Fruit fly (Drosophila melanogaster) whole organism, wandering third instar larva: Measurements from ENCODE around the gene beta'COP.
A peak's percentile ranks its signal among the peaks of the same experiment; 100 is the strongest.

ENCODE experiments used
- Abd-B ChIP-seq: fragments of >200 bp; optimal IDR thresholded peaks from 2 replicates; lab custom pipeline; 2017; ENCODE audit warnings: missing biosample characterization, missing genetic modification characterization
- CG32264 ChIP-seq: fragments of 200-800 bp; sonication (Bioruptor generic); optimal IDR thresholded peaks from 2 replicates; lab custom pipeline; 2016; ENCODE audit warnings: missing biosample characterization, missing genetic modification characterization
- CG9705 ChIP-seq: fragments of 200-800 bp; sonication (Bioruptor generic); optimal IDR thresholded peaks from 2 replicates; lab custom pipeline; 2018; ENCODE audit warnings: missing biosample characterization, mild to moderate bottlenecking, missing genetic modification characterization
- CrebA ChIP-seq: fragments of 200-800 bp; sonication (Bioruptor generic); optimal IDR thresholded peaks from 2 replicates; lab custom pipeline; 2016; ENCODE audit warnings: missing biosample characterization, mild to moderate bottlenecking, missing genetic modification characterization, borderline replicate concordance
- Dfd ChIP-seq: fragments of >200 bp; optimal IDR thresholded peaks from 2 replicates; lab custom pipeline; 2017; ENCODE audit warnings: missing biosample characterization, missing genetic modification characterization
- Dif ChIP-seq: fragments of 200-275, 200-300 bp; sonication (Bioruptor generic); optimal IDR thresholded peaks from 2 replicates; lab custom pipeline; 2018; ENCODE audit warnings: missing biosample characterization, missing genetic modification characterization; ENCODE audit not compliant: partially characterized antibody
- GATAd ChIP-seq: sonication (Bioruptor generic); optimal IDR thresholded peaks from 2 replicates; lab custom pipeline; 2016; ENCODE audit warnings: missing biosample characterization, missing genetic modification characterization
- HLH106 ChIP-seq: fragments of 200-800 bp; optimal IDR thresholded peaks from 3 replicates; lab custom pipeline; 2019; ENCODE audit warnings: missing biosample characterization, mild to moderate bottlenecking, missing genetic modification characterization, moderate library complexity
- Hnf4 ChIP-seq: fragments of 200-800 bp; sonication (Bioruptor generic); optimal IDR thresholded peaks from 2 replicates; lab custom pipeline; 2016; ENCODE audit warnings: missing biosample characterization, mild to moderate bottlenecking, missing genetic modification characterization
- Hr78 ChIP-seq: fragments of >200 bp; optimal IDR thresholded peaks from 2 replicates; lab custom pipeline; 2017; ENCODE audit warnings: missing biosample characterization, missing genetic modification characterization
- Hr83 ChIP-seq: fragments of 200-300 bp; sonication (Bioruptor generic); optimal IDR thresholded peaks from 2 replicates; lab custom pipeline; 2016; ENCODE audit warnings: missing biosample characterization, mild to moderate bottlenecking, missing genetic modification characterization, moderate library complexity; ENCODE audit not compliant: poor library complexity, severe bottlenecking
- Jra ChIP-seq: sonication (Bioruptor generic); optimal IDR thresholded peaks from 2 replicates; lab custom pipeline; 2016; ENCODE audit warnings: missing biosample characterization, missing genetic modification characterization
- Mio ChIP-seq: sonication (Bioruptor generic); optimal IDR thresholded peaks from 2 replicates; lab custom pipeline; 2016; ENCODE audit warnings: missing biosample characterization, missing genetic modification characterization
- Myc ChIP-seq: fragments of >200 bp; optimal IDR thresholded peaks from 2 replicates; lab custom pipeline; 2017
- N ChIP-seq: fragments of >200 bp; optimal IDR thresholded peaks from 2 replicates; lab custom pipeline; 2018; ENCODE audit warnings: missing biosample characterization, missing external identifiers, missing genetic modification characterization
- OdsH ChIP-seq: fragments of 200-800 bp; sonication (Bioruptor generic); optimal IDR thresholded peaks from 2 replicates; lab custom pipeline; 2016; ENCODE audit warnings: missing biosample characterization, mild to moderate bottlenecking, missing genetic modification characterization
- Rel ChIP-seq, 2 experiments: fragments of 200-800 bp; sonication (Bioruptor generic) in 1 of 2; optimal IDR thresholded peaks; 2 replicates in 1 of 2; 3 replicates in 1 of 2; lab custom pipeline; 2016 to 2019; ENCODE audit warnings: mild to moderate bottlenecking in 2 of 2, missing biosample characterization in 2 of 2, missing genetic modification characterization in 2 of 2, moderate library complexity in 1 of 2
- Sp1 ChIP-seq: fragments of 200-800 bp; sonication (Bioruptor generic); optimal IDR thresholded peaks from 3 replicates; lab custom pipeline; 2019; ENCODE audit warnings: missing biosample characterization, mild to moderate bottlenecking, missing genetic modification characterization, moderate library complexity
- Vsx2 ChIP-seq: fragments of 200-300, 225-300 bp; sonication (Bioruptor generic); optimal IDR thresholded peaks from 2 replicates; lab custom pipeline; 2018; ENCODE audit warnings: missing biosample characterization, missing genetic modification characterization; ENCODE audit not compliant: partially characterized antibody
- br ChIP-seq: fragments of 200-800 bp; sonication (Bioruptor generic); optimal IDR thresholded peaks from 2 replicates; lab custom pipeline; 2016; ENCODE audit warnings: missing biosample characterization, missing genetic modification characterization
- brk ChIP-seq: fragments of 200-800 bp; sonication (Bioruptor generic); optimal IDR thresholded peaks from 2 replicates; lab custom pipeline; 2016; ENCODE audit warnings: missing biosample characterization, mild to moderate bottlenecking, missing genetic modification characterization
- dl ChIP-seq, 2 experiments: fragments of 175-275, 200-275 bp in 1 of 2; fragments of 200-275 bp in 1 of 2; sonication (Bioruptor generic); optimal IDR thresholded peaks; lab custom pipeline; 2018; ENCODE audit warnings: mild to moderate bottlenecking in 2 of 2, missing biosample characterization in 2 of 2, missing genetic modification characterization in 2 of 2, moderate library complexity in 2 of 2; ENCODE audit not compliant: partially characterized antibody in 2 of 2, insufficient read depth in 1 of 2
- dmrt93B ChIP-seq: fragments of 200-800 bp; sonication (Bioruptor generic); optimal IDR thresholded peaks from 2 replicates; lab custom pipeline; 2018; ENCODE audit warnings: missing biosample characterization, mild to moderate bottlenecking, missing genetic modification characterization
- dsf ChIP-seq: sonication (Bioruptor generic); optimal IDR thresholded peaks from 2 replicates; lab custom pipeline; 2016; ENCODE audit warnings: missing biosample characterization, missing genetic modification characterization, borderline replicate concordance
- ey ChIP-seq: fragments of 200-800 bp; sonication (Bioruptor generic); optimal IDR thresholded peaks from 2 replicates; lab custom pipeline; 2016; ENCODE audit warnings: missing biosample characterization, missing genetic modification characterization
- foxo ChIP-seq, 2 experiments: fragments of 200-800 bp; sonication (Bioruptor generic); optimal IDR thresholded peaks; 2 replicates in 1 of 2; 3 replicates in 1 of 2; lab custom pipeline; 2016 to 2017; ENCODE audit warnings: missing biosample characterization in 2 of 2, missing genetic modification characterization in 2 of 2
- fru ChIP-seq: fragments of 200-800 bp; sonication (Bioruptor generic); optimal IDR thresholded peaks from 3 replicates; lab custom pipeline; 2016; ENCODE audit warnings: missing biosample characterization, mild to moderate bottlenecking, missing genetic modification characterization
- h ChIP-seq: fragments of 200-800 bp; sonication (Bioruptor generic); optimal IDR thresholded peaks from 3 replicates; lab custom pipeline; 2016; ENCODE audit warnings: missing biosample characterization, mild to moderate bottlenecking, missing genetic modification characterization
- jim ChIP-seq: fragments of 175-275, 200-325 bp; sonication (Bioruptor generic); optimal IDR thresholded peaks from 2 replicates; lab custom pipeline; 2016; ENCODE audit warnings: missing biosample characterization, mild to moderate bottlenecking, missing genetic modification characterization
- lola ChIP-seq: fragments of >200 bp; optimal IDR thresholded peaks from 2 replicates; lab custom pipeline; 2017; ENCODE audit warnings: missing biosample characterization, missing genetic modification characterization
- psq ChIP-seq: fragments of 200-800 bp; sonication (Bioruptor generic); optimal IDR thresholded peaks from 3 replicates; lab custom pipeline; 2017; ENCODE audit warnings: missing biosample characterization, mild to moderate bottlenecking, missing genetic modification characterization, moderate library complexity
- rgr ChIP-seq: fragments of 200-800 bp; sonication (Bioruptor generic); optimal IDR thresholded peaks from 3 replicates; lab custom pipeline; 2016; ENCODE audit warnings: missing biosample characterization, mild to moderate bottlenecking, missing genetic modification characterization
- sage ChIP-seq: fragments of 200-800 bp; sonication (Bioruptor generic); optimal IDR thresholded peaks from 2 replicates; lab custom pipeline; 2016; ENCODE audit warnings: missing biosample characterization, mild to moderate bottlenecking, missing genetic modification characterization
- sv ChIP-seq: fragments of 200-800 bp; sonication (Bioruptor generic); optimal IDR thresholded peaks from 3 replicates; lab custom pipeline; 2016; ENCODE audit warnings: missing biosample characterization, missing genetic modification characterization
- tai ChIP-seq: sonication (Bioruptor generic); optimal IDR thresholded peaks from 2 replicates; lab custom pipeline; 2016; ENCODE audit warnings: missing biosample characterization, missing genetic modification characterization
- usp ChIP-seq: fragments of >200 bp; optimal IDR thresholded peaks from 2 replicates; lab custom pipeline; 2017; ENCODE audit warnings: missing biosample characterization, missing genetic modification characterization
- woc ChIP-seq: sonication (Bioruptor generic); optimal IDR thresholded peaks from 2 replicates; lab custom pipeline; 2016; ENCODE audit warnings: missing biosample characterization, mild to moderate bottlenecking, missing genetic modification characterization

The beta'COP gene

dm6 chr2L:13368940-13369339, 9.8 kb upstream of the beta'COP start, which contains the start of gene CG31855 (continued):
- TF ChIP-seq br (GFP tag; lab: Kevin White, UChicago): peak; percentile 83
- TF ChIP-seq Dif (GFP tag; lab: Kevin White, UChicago): no peak
- TF ChIP-seq h: peak; percentile 89
- peak; percentile 68 for TF ChIP-seq CG9705 (GFP tag; lab: Kevin White, UChicago)
- TF ChIP-seq woc (GFP tag; lab: Kevin White, UChicago): peak; percentile 84
- TF ChIP-seq GATAd (GFP tag; lab: Kevin White, UChicago): peak; percentile 67

dm6 chr2L:13370762-13371161, 7.9 kb upstream of the beta'COP start, which contains the start of gene ND-B22:
ND-B22 (minus strand) TSS chr2L:13371110.
- TF ChIP-seq Abd-B (no peak), h (peak; percentile 69), psq (GFP tag; lab: Kevin White, UChicago) (peak; percentile 29), OdsH (GFP tag; lab: Kevin White, UChicago) (peak; percentile 28), Sp1 (peak; percentile 28), tai (GFP tag; lab: Kevin White, UChicago) (no peak), Jra (peak; percentile 47), Hr83 (GFP tag; lab: Kevin White, UChicago) (peak; percentile 86), foxo (GFP tag; optimal IDR thresholded peaks at IDR 0.05; lab: Kevin White, UChicago) (peak in 1 of 2 experiments; percentile 65), lola (GFP tag; lab: Kevin White, UChicago) (no peak), HLH106 (tag; lab: Kevin White, UChicago) (peak; percentile 46), Hnf4 (GFP tag; lab: Kevin White, UChicago) (peak; percentile 80), dl (GFP tag; optimal IDR thresholded peaks at IDR 0.05; lab: Kevin White, UChicago; ENCODE audit: insufficient read depth in 1 of 2, partially characterized antibody in 2 of 2) (no peak), Myc (no peak), jim (GFP tag; lab: Kevin White, UChicago) (no peak), sv (GFP tag; lab: Kevin White, UChicago) (peak; percentile 26), dsf (GFP tag; lab: Kevin White, UChicago) (peak; percentile 19), GATAd (GFP tag; lab: Kevin White, UChicago) (peak; percentile 16), rgr (GFP tag; lab: Kevin White, UChicago) (peak; percentile 75), fru (peak; percentile 30), ey (GFP tag; lab: Kevin White, UChicago) (peak; percentile 23), CrebA (GFP tag; lab: Kevin White, UChicago) (no peak), Dfd (no peak), usp (GFP tag; lab: Kevin White, UChicago) (no peak), br (GFP tag; lab: Kevin White, UChicago) (peak; percentile 40), CG32264 (GFP tag; lab: Kevin White, UChicago) (no peak), CG9705 (GFP tag; lab: Kevin White, UChicago) (peak; percentile 42), brk (no peak), Vsx2 (GFP tag; lab: Kevin White, UChicago) (no peak), Rel (GFP tag; optimal IDR thresholded peaks at IDR 0.05; lab: Kevin White, UChicago) (no peak), Rel (tag; optimal IDR thresholded peaks at IDR 0.05; lab: Kevin White, UChicago) (no peak), dmrt93B (GFP tag; lab: Kevin White, UChicago) (no peak), Hr78 (GFP tag; lab: Kevin White, UChicago) (no peak), sage (GFP tag; lab: Kevin White, UChicago) (peak; percentile 50), Dif (GFP tag; lab: Kevin White, UChicago) (no peak), Mio (GFP tag; lab: Kevin White, UChicago) (no peak), woc (GFP tag; lab: Kevin White, UChicago) (peak; percentile 19), N (GFP tag; lab: Kevin White, UChicago) (no peak)
